Fruit fly (Drosophila melanogaster) whole organism, embryonic: ENCODE measurements around the gene Cln7.

ENCODE experiments used
- Ada2b ChIP-seq: fragments of 200-800 bp; sonication (Bioruptor generic); IDR thresholded peaks from 2 replicates; pipeline ENCODE4 v1.3.6; 2022; ENCODE audit warnings: missing biosample characterization, missing genetic modification characterization
- Bgb ChIP-seq: fragments of 200-800 bp; sonication (Bioruptor generic); IDR thresholded peaks from 2 replicates; pipeline ENCODE4 v1.3.6; 2022; ENCODE audit warnings: missing biosample characterization, missing genetic modification characterization; ENCODE audit not compliant: partially characterized antibody
- Bteb2 ChIP-seq: fragments of 200-800 bp; sonication (Bioruptor generic); optimal IDR thresholded peaks from 2 replicates; lab custom pipeline; 2016; ENCODE audit warnings: missing biosample characterization, missing genetic modification characterization
- CG10321 ChIP-seq: fragments of 200-800 bp; sonication (Bioruptor generic); IDR thresholded peaks from 2 replicates; pipeline ENCODE4 v1.3.6; 2022; ENCODE audit warnings: missing biosample characterization, missing genetic modification characterization
- CG10654 ChIP-seq: fragments of 200-800 bp; sonication (Bioruptor generic); optimal IDR thresholded peaks from 2 replicates; lab custom pipeline; 2016; ENCODE audit warnings: missing biosample characterization, missing genetic modification characterization
- CG11247 ChIP-seq: fragments of 200-800 bp; sonication (Bioruptor generic); IDR thresholded peaks from 2 replicates; pipeline ENCODE4 v1.3.6; 2022; ENCODE audit warnings: missing biosample characterization, missing genetic modification characterization
- CG11560 ChIP-seq: fragments of 200-800 bp; sonication (Bioruptor generic); IDR thresholded peaks from 3 replicates; pipeline ENCODE4 v1.3.6; 2022; ENCODE audit warnings: missing biosample characterization, missing genetic modification characterization
- CG14441 ChIP-seq: fragments of 200-800 bp; sonication (Bioruptor generic); IDR thresholded peaks from 2 replicates; pipeline ENCODE4 v1.3.6; 2022; ENCODE audit warnings: missing biosample characterization, missing genetic modification characterization
- CG14710 ChIP-seq: fragments of 200-800 bp; sonication (Bioruptor generic); optimal IDR thresholded peaks from 3 replicates; lab custom pipeline; 2019; ENCODE audit warnings: missing biosample characterization, mild to moderate bottlenecking, missing genetic modification characterization, moderate library complexity
- CG17612 ChIP-seq: fragments of 200-800 bp; sonication (Bioruptor generic); IDR thresholded peaks from 2 replicates; pipeline ENCODE4 v1.3.6; 2022; ENCODE audit warnings: missing biosample characterization, missing genetic modification characterization
- CG17829 ChIP-seq: fragments of 200-800 bp; optimal IDR thresholded peaks from 2 replicates; lab custom pipeline; 2019; ENCODE audit warnings: missing biosample characterization, mild to moderate bottlenecking, missing genetic modification characterization, moderate library complexity
- CG33213 ChIP-seq: fragments of 200-800 bp; sonication (Bioruptor generic); optimal IDR thresholded peaks from 3 replicates; lab custom pipeline; 2016; ENCODE audit warnings: missing biosample characterization, missing genetic modification characterization
- CG34376 ChIP-seq: fragments of 200-800 bp; sonication (Bioruptor generic); optimal IDR thresholded peaks from 2 replicates; lab custom pipeline; 2018; ENCODE audit warnings: missing biosample characterization, mild to moderate bottlenecking, missing genetic modification characterization
- CG5180 ChIP-seq: fragments of 200-800 bp; sonication (Bioruptor generic); optimal IDR thresholded peaks from 3 replicates; lab custom pipeline; 2017; ENCODE audit warnings: missing biosample characterization, missing genetic modification characterization, mild to moderate bottlenecking, moderate library complexity, missing genetic modification reagents
- CG6813 ChIP-seq: fragments of 200-800 bp; sonication (Bioruptor generic); optimal IDR thresholded peaks from 2 replicates; lab custom pipeline; 2017; ENCODE audit warnings: missing biosample characterization, missing genetic modification characterization, mild to moderate bottlenecking, moderate library complexity, missing genetic modification reagents
- CG7271 ChIP-seq: fragments of 200-800 bp; sonication (Bioruptor generic); optimal IDR thresholded peaks from 2 replicates; lab custom pipeline; 2018; ENCODE audit warnings: missing biosample characterization, mild to moderate bottlenecking, missing genetic modification characterization, moderate library complexity
- CG7987 ChIP-seq: fragments of 200-800 bp; sonication (Bioruptor generic); optimal IDR thresholded peaks from 2 replicates; lab custom pipeline; 2018; ENCODE audit warnings: missing biosample characterization, mild to moderate bottlenecking, missing genetic modification characterization, moderate library complexity
- CG8290 ChIP-seq, 3 experiments: fragments of 200-800 bp; sonication (Bioruptor generic); optimal IDR thresholded peaks; 2 replicates each; lab custom pipeline; 2016 to 2019; ENCODE audit warnings: missing biosample characterization in 3 of 3, missing genetic modification characterization in 3 of 3, mild to moderate bottlenecking in 2 of 3, moderate library complexity in 1 of 3
- CG8944 ChIP-seq: fragments of 200-800 bp; sonication (Bioruptor generic); optimal IDR thresholded peaks from 3 replicates; lab custom pipeline; 2016; ENCODE audit warnings: missing biosample characterization, missing genetic modification characterization
- CoRest ChIP-seq: fragments of 200-800 bp; sonication (Bioruptor generic); optimal IDR thresholded peaks from 3 replicates; lab custom pipeline; 2018; ENCODE audit warnings: missing biosample characterization, mild to moderate bottlenecking, missing genetic modification characterization, moderate library complexity
- D ChIP-seq, 2 experiments: fragments of 200-800 bp in 1 of 2; fragments of >200 bp in 1 of 2; sonication (Bioruptor generic) in 1 of 2; optimal IDR thresholded peaks; 2 replicates in 1 of 2; 3 replicates in 1 of 2; lab custom pipeline; 2017; ENCODE audit warnings: mild to moderate bottlenecking in 1 of 2, missing biosample characterization in 1 of 2, missing genetic modification characterization in 1 of 2, missing genetic modification reagents in 1 of 2
- Dp ChIP-seq: fragments of 200-800 bp; sonication (Bioruptor generic); optimal IDR thresholded peaks from 2 replicates; lab custom pipeline; 2018; ENCODE audit warnings: missing biosample characterization, mild to moderate bottlenecking, missing genetic modification characterization, moderate library complexity
- Dref ChIP-seq: fragments of 200-800 bp; sonication (Bioruptor generic); IDR thresholded peaks from 2 replicates; pipeline ENCODE4 v1.3.6; 2022; ENCODE audit warnings: missing biosample characterization, missing genetic modification characterization
- E2f1 ChIP-seq: fragments of 200-800 bp; sonication (Bioruptor generic); IDR thresholded peaks from 2 replicates; pipeline ENCODE4 v1.3.6; 2022; ENCODE audit warnings: missing biosample characterization, missing genetic modification characterization
- E2f2 ChIP-seq: fragments of 200-800 bp; sonication (Bioruptor generic); IDR thresholded peaks from 2 replicates; pipeline ENCODE4 v1.3.6; 2022; ENCODE audit warnings: missing biosample characterization, missing genetic modification characterization
- Eip74EF ChIP-seq, 2 experiments: fragments of 200-800 bp in 1 of 2; fragments of >200 bp in 1 of 2; sonication (Bioruptor generic) in 1 of 2; optimal IDR thresholded peaks; 2 replicates each; lab custom pipeline; 2017 to 2019; ENCODE audit warnings: missing biosample characterization in 2 of 2, missing genetic modification characterization in 2 of 2, mild to moderate bottlenecking in 1 of 2, moderate library complexity in 1 of 2
- H15 ChIP-seq: fragments of 200-800 bp; sonication (Bioruptor generic); IDR thresholded peaks from 3 replicates; pipeline ENCODE4 v1.3.6; 2022; ENCODE audit warnings: missing biosample characterization, missing genetic modification characterization
- Hmr ChIP-seq: fragments of 200-800 bp; sonication (Bioruptor generic); optimal IDR thresholded peaks from 3 replicates; lab custom pipeline; 2017; ENCODE audit warnings: mild to moderate bottlenecking, missing biosample characterization, missing genetic modification reagents, missing genetic modification characterization
- Hr39 ChIP-seq: fragments of >200 bp; optimal IDR thresholded peaks from 2 replicates; lab custom pipeline; 2017
- MESR4 ChIP-seq: fragments of 200-800 bp; sonication (Bioruptor generic); optimal IDR thresholded peaks from 2 replicates; lab custom pipeline; 2018; ENCODE audit warnings: missing biosample characterization, mild to moderate bottlenecking, missing genetic modification characterization, moderate library complexity
- Med ChIP-seq: fragments of 200-800 bp; sonication (Bioruptor generic); peaks from one replicate; lab custom pipeline; 2016; ENCODE audit warnings: missing biosample characterization, missing genetic modification characterization, mild to moderate bottlenecking, inconsistent platforms, moderate library complexity
- Poxn ChIP-seq: fragments of 200-800 bp; sonication (Bioruptor generic); IDR thresholded peaks from 2 replicates; pipeline ENCODE4 v1.3.6; 2022; ENCODE audit warnings: missing biosample characterization, missing genetic modification characterization
- Ravus ChIP-seq: fragments of 200-800 bp; sonication (Bioruptor generic); IDR thresholded peaks from 2 replicates; pipeline ENCODE4 v1.3.6; 2022; ENCODE audit warnings: missing biosample characterization, missing genetic modification characterization
- TFAM ChIP-seq: fragments of 200-800 bp; sonication (Bioruptor generic); optimal IDR thresholded peaks from 2 replicates; lab custom pipeline; 2017; ENCODE audit warnings: missing biosample characterization, missing genetic modification characterization, inconsistent platforms
- Tbp ChIP-seq: fragments of >200 bp; optimal IDR thresholded peaks from 2 replicates; lab custom pipeline; 2018; ENCODE audit warnings: missing biosample characterization, missing genetic modification characterization
- amos ChIP-seq: fragments of 200-800 bp; sonication (Bioruptor generic); IDR thresholded peaks from 2 replicates; pipeline ENCODE4 v1.3.6; 2022; ENCODE audit warnings: missing biosample characterization, missing genetic modification characterization; ENCODE audit not compliant: partially characterized antibody
- bigmax ChIP-seq: fragments of 200-800 bp; sonication (Bioruptor generic); optimal IDR thresholded peaks from 2 replicates; lab custom pipeline; 2018; ENCODE audit warnings: missing biosample characterization, mild to moderate bottlenecking, missing genetic modification characterization
- dan ChIP-seq: fragments of 200-800 bp; sonication (Bioruptor generic); IDR thresholded peaks from 2 replicates; pipeline ENCODE4 v1.3.6; 2022; ENCODE audit warnings: missing biosample characterization, missing genetic modification characterization
- dmrt99B ChIP-seq: fragments of 200-800 bp; sonication (Bioruptor generic); optimal IDR thresholded peaks from 2 replicates; lab custom pipeline; 2018; ENCODE audit warnings: missing biosample characterization, mild to moderate bottlenecking, missing genetic modification characterization, moderate library complexity
- eyg ChIP-seq: fragments of 200-800 bp; sonication (Bioruptor generic); optimal IDR thresholded peaks from 3 replicates; lab custom pipeline; 2016; ENCODE audit warnings: missing biosample characterization, missing genetic modification characterization
- fd3F ChIP-seq: fragments of 200-800 bp; sonication (Bioruptor generic); optimal IDR thresholded peaks from 2 replicates; lab custom pipeline; 2018; ENCODE audit warnings: missing biosample characterization, mild to moderate bottlenecking, missing genetic modification characterization, moderate library complexity
- gem ChIP-seq: fragments of 200-800 bp; sonication (Bioruptor generic); optimal IDR thresholded peaks from 2 replicates; lab custom pipeline; 2019; ENCODE audit warnings: missing biosample characterization, mild to moderate bottlenecking, missing genetic modification characterization, moderate library complexity
- h ChIP-seq: fragments of >200 bp; optimal IDR thresholded peaks from 2 replicates; lab custom pipeline; 2017
- insv ChIP-seq, 2 experiments: fragments of 200-800 bp; sonication (Bioruptor generic); optimal IDR thresholded peaks; 3 replicates each; lab custom pipeline; 2016 to 2018; ENCODE audit warnings: missing biosample characterization in 2 of 2, missing genetic modification characterization in 2 of 2
- kay ChIP-seq: fragments of 200-800 bp; sonication (Bioruptor generic); optimal IDR thresholded peaks from 2 replicates; lab custom pipeline; 2016; ENCODE audit warnings: missing biosample characterization, missing genetic modification characterization
- lab ChIP-seq: fragments of 200-800 bp; sonication (Bioruptor generic); optimal IDR thresholded peaks from 3 replicates; lab custom pipeline; 2017; ENCODE audit warnings: missing biosample characterization, missing genetic modification characterization, mild to moderate bottlenecking, moderate library complexity, missing genetic modification reagents
- sob ChIP-seq: fragments of 200-800 bp; sonication (Bioruptor generic); IDR thresholded peaks from 2 replicates; pipeline ENCODE4 v1.3.6; 2022; ENCODE audit warnings: missing biosample characterization, missing genetic modification characterization
- vnd ChIP-seq: fragments of 200-800 bp; sonication (Bioruptor generic); IDR thresholded peaks from 3 replicates; pipeline ENCODE4 v1.3.6; 2022; ENCODE audit warnings: missing biosample characterization, missing genetic modification characterization; ENCODE audit not compliant: partially characterized antibody
- wdn ChIP-seq: fragments of 200-800 bp; sonication (Bioruptor generic); IDR thresholded peaks from 2 replicates; pipeline ENCODE4 v1.3.6; 2022; ENCODE audit warnings: missing biosample characterization, missing genetic modification characterization
- zen2 ChIP-seq: fragments of 200-800 bp; sonication (Bioruptor generic); IDR thresholded peaks from 3 replicates; pipeline ENCODE4 v1.3.6; 2022; ENCODE audit warnings: missing biosample characterization, missing genetic modification characterization; ENCODE audit not compliant: partially characterized antibody

Gene Cln7

dm6 chr3L:7339216-7339742 lies 5.7 kb downstream of the Cln7 start, which contains the start of the genes lark and eco (continued):
- TF ChIP-seq D (optimal IDR thresholded peaks at IDR 0.05; lab: Kevin White, UChicago) (no peak), D (GFP tag; optimal IDR thresholded peaks at IDR 0.05; lab: Kevin White, UChicago) (no peak), Eip74EF (GFP tag; optimal IDR thresholded peaks at IDR 0.05; lab: Kevin White, UChicago) (no peak), dmrt99B (tag; lab: Kevin White, UChicago) (no peak), CG5180 (no peak), Ada2b (GFP tag; lab: Robert Waterston, UW) (no peak), vnd (GFP tag; lab: Robert Waterston, UW) (no peak), CG10321 (no peak), CG34376 (GFP tag; lab: Kevin White, UChicago) (no peak), wdn (no peak), fd3F (GFP tag; lab: Kevin White, UChicago) (no peak), H15 (GFP tag; lab: Robert Waterston, UW) (no peak), insv (GFP tag; optimal IDR thresholded peaks at IDR 0.05; lab: Kevin White, UChicago) (no peak), CG14441 (GFP tag; lab: Robert Waterston, UW) (no peak), Hr39 (no peak), kay (no peak), CG14710 (tag; lab: Kevin White, UChicago) (peak; percentile 64), CG7987 (GFP tag; lab: Kevin White, UChicago) (no peak), Dref (GFP tag; lab: Robert Waterston, UW) (no peak), Ravus (GFP tag; lab: Robert Waterston, UW) (no peak), Bgb (GFP tag; lab: Robert Waterston, UW) (peak; percentile 47; the same call in 1 of the 2 replicates), E2f1 (GFP tag; lab: Robert Waterston, UW) (no peak), CG11247 (GFP tag; lab: Robert Waterston, UW) (no peak), CG6813 (GFP tag; lab: Kevin White, UChicago) (no peak), gem (no peak), Hmr (GFP tag; lab: Kevin White, UChicago) (no peak), eyg (GFP tag; lab: Kevin White, UChicago) (no peak), dan (no peak), Poxn (no peak), CG8944 (GFP tag; lab: Kevin White, UChicago) (no peak), CG17829 (tag; lab: Kevin White, UChicago) (peak; percentile 17), E2f2 (GFP tag; lab: Robert Waterston, UW) (no peak; the same call in 1 of the 2 replicates), zen2 (GFP tag; lab: Robert Waterston, UW) (no peak), CG8290 (GFP tag; optimal IDR thresholded peaks at IDR 0.05; lab: Kevin White, UChicago) (no peak), CG8290 (tag; optimal IDR thresholded peaks at IDR 0.05; lab: Kevin White, UChicago) (no peak), h (no peak), CG7271 (tag; lab: Kevin White, UChicago) (no peak), MESR4 (GFP tag; lab: Kevin White, UChicago) (peak; percentile 98), TFAM (GFP tag; lab: Kevin White, UChicago) (no peak), CG10654 (GFP tag; lab: Kevin White, UChicago) (no peak), sob (GFP tag; lab: Robert Waterston, UW) (no peak), bigmax (GFP tag; lab: Kevin White, UChicago) (no peak), Dp (peak; percentile 36), CG33213 (GFP tag; lab: Kevin White, UChicago) (no peak), Med (peak; percentile 67), lab (GFP tag; lab: Kevin White, UChicago) (no peak), CG17612 (GFP tag; lab: Robert Waterston, UW) (no peak), CoRest (tag; lab: Kevin White, UChicago) (peak; percentile 8), amos (GFP tag; lab: Robert Waterston, UW) (peak; percentile 41; the same call in 1 of the 2 replicates), Bteb2 (GFP tag; lab: Kevin White, UChicago) (no peak), Tbp (GFP tag; lab: Kevin White, UChicago) (no peak), CG11560 (tag; lab: Robert Waterston, UW) (no peak)
